Worm (Caenorhabditis elegans): ENCODE results near the gene folt-2.
A peak's percentile ranks its signal among the peaks of the same experiment; 100 is the strongest.

The folt-2 gene

ce11 chrV:2871754-2872504 lies 3.5 kb downstream of the folt-2 start (continued):
- TF ChIP-seq dmd-6 (GFP tag; IDR thresholded peaks at IDR 0.05) (peak; percentile 31), ctbp-1 (GFP tag; IDR thresholded peaks at IDR 0.05) (0 out of 2 replicates have a peak, but pooled peaks have one; percentile 31), rbr-2 (tag; optimal IDR thresholded peaks at IDR 0.05) (no peak), ceh-20 (GFP tag; IDR thresholded peaks at IDR 0.05) (no peak), lin-38 (GFP tag; IDR thresholded peaks at IDR 0.05) (peak; percentile 53), duxl-1 (tag; optimal IDR thresholded peaks at IDR 0.05; ENCODE audit: poor library complexity) (no peak), saeg-2 (GFP tag; IDR thresholded peaks at IDR 0.05) (no peak)

DNA sequence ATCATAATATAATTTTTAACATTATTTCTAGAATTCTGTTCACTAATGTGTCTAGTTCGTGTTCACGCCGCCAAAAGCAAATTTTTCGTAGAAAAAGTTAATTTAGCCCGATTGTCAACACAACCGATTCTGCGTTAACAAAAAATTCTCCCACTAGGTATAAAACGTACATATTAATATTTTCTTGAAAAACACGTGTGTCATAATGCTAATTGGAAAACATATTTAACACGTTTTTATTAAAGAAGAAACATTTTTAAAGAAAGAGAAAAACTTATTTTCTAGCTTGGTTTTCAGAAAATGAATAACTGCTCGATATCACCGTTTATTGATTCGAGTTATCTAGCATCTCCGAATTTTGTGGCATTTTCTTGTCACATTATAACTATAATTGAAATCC lies 5.3 kb downstream of the folt-2 start, which contains the start of gene srh-243:
Gene srh-243 (plus strand): TSS at position 301 of the 400 bp plus-strand sequence.
- TF ChIP-seq F49E8.2 (tag; optimal IDR thresholded peaks at IDR 0.05; ENCODE audit: borderline replicate concordance) (no peak), hlh-30 (tag; optimal IDR thresholded peaks at IDR 0.05; ENCODE audit: insufficient read depth) (no peak), dmd-9 (GFP tag; IDR thresholded peaks at IDR 0.05) (no peak), lin-15B (tag; optimal IDR thresholded peaks at IDR 0.05) (no peak), dmd-6 (GFP tag; IDR thresholded peaks at IDR 0.05) (no peak), zip-2 (tag; optimal IDR thresholded peaks at IDR 0.05) (no peak), F37D6.2 (tag; optimal IDR thresholded peaks at IDR 0.05) (no peak), madf-9 (GFP tag; conservative IDR thresholded peaks at IDR 0.05) (no peak), ceh-20 (GFP tag; IDR thresholded peaks at IDR 0.05) (no peak), jun-1 (tag; optimal IDR thresholded peaks at IDR 0.05) (no peak), daf-8 (GFP tag; IDR thresholded peaks at IDR 0.05) (no peak), nhr-102 (tag; optimal IDR thresholded peaks at IDR 0.05) (no peak), ceh-62 (tag; optimal IDR thresholded peaks at IDR 0.05) (no peak)

DNA sequence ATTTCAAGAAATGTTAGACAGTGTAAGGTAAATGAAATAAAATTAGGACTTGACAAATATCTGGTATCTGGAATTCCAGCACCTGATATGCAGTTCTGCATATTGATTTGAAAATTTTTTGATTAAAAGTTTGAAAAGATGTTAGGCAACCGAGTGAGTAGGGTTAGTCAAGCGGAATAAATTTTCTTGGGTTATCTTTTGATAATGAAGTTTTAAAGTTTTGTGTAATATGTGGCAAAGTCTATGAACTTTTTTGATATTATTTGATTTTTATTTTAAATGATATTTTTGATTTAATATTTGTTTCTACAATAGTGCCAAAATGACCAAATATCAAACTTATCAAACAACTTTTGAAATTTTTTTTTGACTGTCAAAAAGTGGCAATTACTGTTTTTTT lies 5.9 kb downstream of the folt-2 start, which contains the start of gene srh-241:
Gene srh-241 (minus strand): TSS at position 101 of the 400 bp plus-strand sequence.
- TF ChIP-seq F10B5.3 (tag; optimal IDR thresholded peaks at IDR 0.05) (no peak), set-16 (GFP tag; IDR thresholded peaks at IDR 0.05) (no peak), ceh-44 (GFP tag; IDR thresholded peaks at IDR 0.05) (no peak), ZK546.5 (tag; optimal IDR thresholded peaks at IDR 0.05) (no peak), nhr-102 (tag; optimal IDR thresholded peaks at IDR 0.05) (no peak), snpc-1.2 (GFP tag; IDR thresholded peaks at IDR 0.05) (no peak), lin-15B (tag; optimal IDR thresholded peaks at IDR 0.05) (no peak), madf-9 (GFP tag; conservative IDR thresholded peaks at IDR 0.05) (no peak), lin-38 (GFP tag; IDR thresholded peaks at IDR 0.05) (no peak), spr-1 (tag; optimal IDR thresholded peaks at IDR 0.05) (no peak)

ce11 chrV:2864899-2865298 lies 10.5 kb downstream of the folt-2 start, which contains the start of gene srh-240:
TSS of gene srh-240 (plus strand) at chrV:2865199.
- TF ChIP-seq mxl-3 (GFP tag; optimal IDR thresholded peaks at IDR 0.05): no peak
- no peak for TF ChIP-seq tra-1 (GFP tag; IDR thresholded peaks at IDR 0.05)
- TF ChIP-seq cey-2 (tag; optimal IDR thresholded peaks at IDR 0.05; ENCODE audit: borderline replicate concordance, insufficient read depth): no peak
- TF ChIP-seq mep-1 (tag; optimal IDR thresholded peaks at IDR 0.05): no peak
- no peak for TF ChIP-seq ama-1 (optimal IDR thresholded peaks at IDR 0.05)
- no peak for TF ChIP-seq sdz-12 (GFP tag; optimal IDR thresholded peaks at IDR 0.05)
- TF ChIP-seq dmd-8 (GFP tag; IDR thresholded peaks at IDR 0.05): no peak

DNA sequence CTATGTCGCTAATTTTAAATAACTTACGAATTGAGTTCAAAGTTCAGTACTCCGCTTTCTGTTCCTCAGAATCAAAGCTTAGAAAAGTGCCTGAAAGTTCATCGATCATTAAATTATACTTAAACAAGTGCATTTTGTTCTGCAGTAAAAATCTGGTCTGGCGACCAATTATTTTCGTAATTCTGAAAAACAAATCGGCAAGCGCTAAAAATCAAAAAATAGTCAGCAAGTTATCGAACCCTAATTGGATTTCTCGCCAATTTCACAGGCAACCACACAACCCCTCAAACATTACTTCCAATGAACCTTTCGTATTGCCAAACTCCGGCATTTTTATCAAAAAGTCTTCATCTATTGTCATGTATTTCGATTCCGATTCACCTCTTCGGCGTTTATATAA lies 12.4 kb downstream of the folt-2 start, which contains the start of gene srh-272:
Gene srh-272 (plus strand): TSS at position 301 of the 400 bp plus-strand sequence.
- TF ChIP-seq Y5F2A.4 (GFP tag; optimal IDR thresholded peaks at IDR 0.05) (no peak), ZK337.2 (GFP tag; IDR thresholded peaks at IDR 0.05) (no peak), ceh-62 (tag; optimal IDR thresholded peaks at IDR 0.05) (no peak), F49E8.2 (tag; optimal IDR thresholded peaks at IDR 0.05; ENCODE audit: borderline replicate concordance) (no peak), daf-8 (GFP tag; IDR thresholded peaks at IDR 0.05) (no peak), madf-5 (GFP tag; IDR thresholded peaks at IDR 0.05) (no peak), nhr-48 (tag; optimal IDR thresholded peaks at IDR 0.05) (no peak), lin-15B (tag; optimal IDR thresholded peaks at IDR 0.05) (no peak), hmg-1.1 (GFP tag; IDR thresholded peaks at IDR 0.05) (no peak), ZK546.5 (tag; optimal IDR thresholded peaks at IDR 0.05) (no peak), mxl-2 (GFP tag; conservative IDR thresholded peaks at IDR 0.05) (no peak), mep-1 (tag; optimal IDR thresholded peaks at IDR 0.05) (no peak), F44E2.7 (GFP tag; IDR thresholded peaks at IDR 0.05) (no peak), lin-1 (GFP tag; IDR thresholded peaks at IDR 0.05) (no peak), nhr-237 (tag; optimal IDR thresholded peaks at IDR 0.05) (no peak), hlh-11 (tag; optimal IDR thresholded peaks at IDR 0.05) (no peak)

All from whole organism, L4 larva.